Worm (Caenorhabditis elegans) whole organism, late embryonic: ENCODE results near the gene mpz-3.
A peak's percentile ranks its signal among the peaks of the same experiment; 100 is the strongest.

ENCODE experiments used
- K09A11.1 ChIP-seq: sonication (generic microtip); optimal IDR thresholded peaks from 2 replicates; lab custom pipeline; 2017; ENCODE audit warnings: antibody characterized with exemption, mild to moderate bottlenecking, missing genetic modification characterization, missing compliant biosample characterization; ENCODE audit not compliant: insufficient read depth
- T23F11.4 ChIP-seq: fragments of 200-800 bp; sonication (Bioruptor generic); optimal IDR thresholded peaks from 2 replicates; lab custom pipeline; 2018; ENCODE audit warnings: mild to moderate bottlenecking, missing genetic modification characterization, missing compliant biosample characterization
- ama-1 ChIP-seq: fragments of 150-350 bp; optimal IDR thresholded peaks from 2 replicates; lab custom pipeline; 2014
- ceh-14 ChIP-seq: sonication (generic microtip); optimal IDR thresholded peaks from 2 replicates; lab custom pipeline; 2016; ENCODE audit warnings: missing genotype, missing genetic modification characterization, missing compliant biosample characterization
- ceh-19 ChIP-seq: fragments of 200-800 bp; sonication (Bioruptor generic); optimal IDR thresholded peaks from 2 replicates; lab custom pipeline; 2018; ENCODE audit warnings: mild to moderate bottlenecking, missing genetic modification characterization, missing compliant biosample characterization
- dve-1 ChIP-seq: sonication (generic microtip); optimal IDR thresholded peaks from 2 replicates; lab custom pipeline; 2017; ENCODE audit warnings: antibody characterized with exemption, mild to moderate bottlenecking, missing genetic modification characterization, missing compliant biosample characterization
- elt-2 ChIP-seq: sonication (generic microtip); optimal IDR thresholded peaks from 2 replicates; lab custom pipeline; 2016; ENCODE audit warnings: missing genetic modification reagents, missing genetic modification characterization, missing compliant biosample characterization
- fkh-6 ChIP-seq: sonication (generic microtip); optimal IDR thresholded peaks from 2 replicates; lab custom pipeline; 2016; ENCODE audit warnings: missing genetic modification characterization, missing compliant biosample characterization
- nfya-1 ChIP-seq: sonication (generic microtip); optimal IDR thresholded peaks from 2 replicates; lab custom pipeline; 2017; ENCODE audit warnings: missing genetic modification characterization, mild to moderate bottlenecking, missing compliant biosample characterization, antibody characterized with exemption, moderate library complexity
- nhr-11 ChIP-seq: fragments of 150-350 bp; optimal IDR thresholded peaks from 2 replicates; lab custom pipeline; 2014; ENCODE audit warnings: missing biosample characterization, missing genetic modification characterization
- pat-9 ChIP-seq: fragments of 200-800 bp; sonication (Bioruptor generic); optimal IDR thresholded peaks from 2 replicates; lab custom pipeline; 2018; ENCODE audit warnings: mild to moderate bottlenecking, missing genetic modification characterization, moderate library complexity, missing compliant biosample characterization
- sox-2 ChIP-seq: fragments of 200-800 bp; sonication (Bioruptor generic); IDR thresholded peaks from 2 replicates; pipeline ENCODE4 v1.3.6; 2022; ENCODE audit warnings: missing genetic modification reagents, missing genetic modification characterization, missing compliant biosample characterization
- tbx-2 ChIP-seq: sonication (generic microtip); optimal IDR thresholded peaks from 2 replicates; lab custom pipeline; 2016; ENCODE audit warnings: missing genetic modification characterization, missing compliant biosample characterization
- unc-86 ChIP-seq: sonication (generic microtip); optimal IDR thresholded peaks from 2 replicates; lab custom pipeline; 2016; ENCODE audit warnings: missing genetic modification characterization, missing compliant biosample characterization

ce11 chrII:6563238-6563637 lies 2.0 kb downstream of the mpz-3 start:
- no peak for TF ChIP-seq nfya-1 (tag; lab: Kevin White, UChicago)
- TF ChIP-seq ceh-19 (GFP tag; lab: Kevin White, UChicago) = no peak
- TF ChIP-seq K09A11.1 = no peak
- TF ChIP-seq ama-1 (lab: Kevin White, UChicago) = no peak
- no peak for TF ChIP-seq nhr-11 (tag; lab: Kevin White, UChicago)
- peak; percentile 25 for TF ChIP-seq tbx-2 (tag; lab: Kevin White, UChicago)
- no peak for TF ChIP-seq elt-2 (tag; lab: Kevin White, UChicago)
- TF ChIP-seq unc-86 = no peak
- TF ChIP-seq pat-9 (tag; lab: Kevin White, UChicago) = no peak
- TF ChIP-seq sox-2 (GFP tag; lab: Robert Waterston, UW) = no peak
- TF ChIP-seq ceh-14 (tag; lab: Kevin White, UChicago) = peak; percentile 8
- no peak for TF ChIP-seq fkh-6 (tag; lab: Kevin White, UChicago)
- TF ChIP-seq dve-1 (tag; lab: Kevin White, UChicago) = no peak
- TF ChIP-seq T23F11.4 (GFP tag; lab: Kevin White, UChicago) = no peak
